Fruit fly (Drosophila melanogaster) whole organism, embryonic: Measurements from ENCODE around the gene Mettl5.

Experiments used
- Adf1 ChIP-seq: fragments of 200-800 bp; sonication (Bioruptor generic); IDR thresholded peaks from 2 replicates; pipeline ENCODE4 v1.3.6; 2022; ENCODE audit warnings: missing biosample characterization, missing genetic modification characterization
- CG1024 ChIP-seq: fragments of 200-800 bp; sonication (Bioruptor generic); IDR thresholded peaks from 2 replicates; pipeline ENCODE4 v1.3.6; 2022; ENCODE audit warnings: missing biosample characterization, missing genetic modification characterization
- CG10543 ChIP-seq: fragments of 200-800 bp; sonication (Bioruptor generic); optimal IDR thresholded peaks from 3 replicates; lab custom pipeline; 2017; ENCODE audit warnings: missing biosample characterization, mild to moderate bottlenecking, missing genetic modification characterization, moderate library complexity
- CG11695 ChIP-seq: fragments of 200-800 bp; sonication (Bioruptor generic); IDR thresholded peaks from 3 replicates; pipeline ENCODE4 v1.3.6; 2022; ENCODE audit warnings: missing biosample characterization, missing genetic modification characterization
- CG11723 ChIP-seq: fragments of 200-800 bp; sonication (Bioruptor generic); optimal IDR thresholded peaks from 2 replicates; lab custom pipeline; 2017; ENCODE audit warnings: missing biosample characterization, mild to moderate bottlenecking, missing genetic modification characterization
- CG14050 ChIP-seq: fragments of 200-800 bp; sonication (Bioruptor generic); IDR thresholded peaks from 3 replicates; pipeline ENCODE4 v1.3.6; 2022; ENCODE audit warnings: missing biosample characterization, missing genetic modification characterization
- CG14965 ChIP-seq: fragments of 200-800 bp; sonication (Bioruptor generic); optimal IDR thresholded peaks from 2 replicates; lab custom pipeline; 2016; ENCODE audit warnings: missing biosample characterization, missing genetic modification characterization, borderline replicate concordance
- CG1602 ChIP-seq: fragments of 200-800 bp; sonication (Bioruptor generic); optimal IDR thresholded peaks from 3 replicates; lab custom pipeline; 2016; ENCODE audit warnings: missing biosample characterization, missing genetic modification characterization
- CG1647 ChIP-seq: fragments of 200-800 bp; sonication (Bioruptor generic); optimal IDR thresholded peaks from 3 replicates; lab custom pipeline; 2016; ENCODE audit warnings: missing biosample characterization, missing genetic modification characterization
- CG16813 ChIP-seq: fragments of 200-800 bp; sonication (Bioruptor generic); IDR thresholded peaks from 3 replicates; pipeline ENCODE4 v1.3.6; 2022; ENCODE audit warnings: missing biosample characterization, missing genetic modification characterization; ENCODE audit not compliant: partially characterized antibody
- CG2129 ChIP-seq: fragments of 200-800 bp; sonication (Bioruptor generic); IDR thresholded peaks from 2 replicates; pipeline ENCODE4 v1.3.6; 2022; ENCODE audit warnings: missing biosample characterization, missing genetic modification characterization; ENCODE audit not compliant: partially characterized antibody
- CG2712 ChIP-seq: fragments of 200-800 bp; optimal IDR thresholded peaks from 3 replicates; lab custom pipeline; 2019; ENCODE audit warnings: missing biosample characterization, mild to moderate bottlenecking, missing genetic modification characterization, moderate library complexity
- CG32532 ChIP-seq: fragments of 200-800 bp; sonication (Bioruptor generic); IDR thresholded peaks from 2 replicates; pipeline ENCODE4 v1.3.6; 2022; ENCODE audit warnings: missing biosample characterization, missing genetic modification characterization
- CG3838 ChIP-seq: fragments of 200-800 bp; sonication (Bioruptor generic); optimal IDR thresholded peaks from 3 replicates; lab custom pipeline; 2016; ENCODE audit warnings: missing biosample characterization, missing genetic modification characterization
- CG42726 ChIP-seq: fragments of 200-800 bp; sonication (Bioruptor generic); IDR thresholded peaks from 2 replicates; pipeline ENCODE4 v1.3.6; 2022; ENCODE audit warnings: missing biosample characterization, missing genetic modification characterization; ENCODE audit not compliant: partially characterized antibody
- CG5953 ChIP-seq: fragments of 200-800 bp; sonication (Bioruptor generic); IDR thresholded peaks from 2 replicates; pipeline ENCODE4 v1.3.6; 2022; ENCODE audit warnings: missing biosample characterization, missing genetic modification characterization
- CG6272 ChIP-seq: fragments of 200-800 bp; sonication (Bioruptor generic); IDR thresholded peaks from 2 replicates; pipeline ENCODE4 v1.3.6; 2022; ENCODE audit warnings: missing biosample characterization, missing genetic modification characterization
- CG6765 ChIP-seq: fragments of 200-800 bp; sonication (Bioruptor generic); optimal IDR thresholded peaks from 3 replicates; lab custom pipeline; 2017; ENCODE audit warnings: missing biosample characterization, mild to moderate bottlenecking, missing genetic modification characterization
- CG7839 ChIP-seq: fragments of 200-800 bp; sonication (Bioruptor generic); optimal IDR thresholded peaks from 3 replicates; lab custom pipeline; 2018; ENCODE audit warnings: missing biosample characterization, mild to moderate bottlenecking, missing genetic modification characterization, moderate library complexity
- CG8089 ChIP-seq: fragments of 200-800 bp; sonication (Bioruptor generic); optimal IDR thresholded peaks from 3 replicates; lab custom pipeline; 2016; ENCODE audit warnings: missing biosample characterization, missing genetic modification characterization
- CG9727 ChIP-seq: fragments of 200-800 bp; sonication (Bioruptor generic); optimal IDR thresholded peaks from 3 replicates; lab custom pipeline; 2017; ENCODE audit warnings: missing biosample characterization, mild to moderate bottlenecking, missing genetic modification characterization
- CG9876 ChIP-seq: fragments of 200-800 bp; sonication (Bioruptor generic); optimal IDR thresholded peaks from 2 replicates; lab custom pipeline; 2016; ENCODE audit warnings: missing biosample characterization, missing genetic modification characterization
- Chrac-16 ChIP-seq: fragments of 200-800 bp; sonication (Bioruptor generic); optimal IDR thresholded peaks from 3 replicates; lab custom pipeline; 2016; ENCODE audit warnings: missing biosample characterization, missing genetic modification characterization
- Dfd ChIP-seq, 2 experiments: fragments of >200 bp; optimal IDR thresholded peaks; 2 replicates each; lab custom pipeline; 2017; ENCODE audit warnings: missing biosample characterization in 2 of 2, missing genetic modification characterization in 2 of 2
- HLH54F ChIP-seq: fragments of 200-800 bp; sonication (Bioruptor generic); optimal IDR thresholded peaks from 3 replicates; lab custom pipeline; 2016; ENCODE audit warnings: missing biosample characterization, missing genetic modification characterization
- Mad ChIP-seq: fragments of 200-800 bp; sonication (Bioruptor generic); optimal IDR thresholded peaks from 2 replicates; lab custom pipeline; 2016; ENCODE audit warnings: missing biosample characterization, missing genetic modification characterization
- Med ChIP-seq: fragments of 200-800 bp; sonication (Bioruptor generic); peaks from one replicate; lab custom pipeline; 2016; ENCODE audit warnings: missing biosample characterization, missing genetic modification characterization, mild to moderate bottlenecking, inconsistent platforms, moderate library complexity
- NC2β ChIP-seq: fragments of 200-800 bp; sonication (Bioruptor generic); optimal IDR thresholded peaks from 2 replicates; lab custom pipeline; 2016; ENCODE audit warnings: missing biosample characterization, missing genetic modification characterization
- Pdp1 ChIP-seq, 2 experiments: fragments of 200-800 bp; sonication (Bioruptor generic); optimal IDR thresholded peaks; 3 replicates each; lab custom pipeline; 2016; ENCODE audit warnings: missing biosample characterization in 2 of 2, missing genetic modification characterization in 2 of 2, mild to moderate bottlenecking in 1 of 2, moderate library complexity in 1 of 2
- Ptx1 ChIP-seq: fragments of 200-800 bp; sonication (Bioruptor generic); IDR thresholded peaks from 2 replicates; pipeline ENCODE4 v1.3.6; 2022; ENCODE audit warnings: missing biosample characterization, missing genetic modification characterization
- ase ChIP-seq: fragments of 200-800 bp; sonication (Bioruptor generic); IDR thresholded peaks from 3 replicates; pipeline ENCODE4 v1.3.6; 2022; ENCODE audit warnings: missing biosample characterization, missing genetic modification characterization
- bigmax ChIP-seq: fragments of 200-800 bp; sonication (Bioruptor generic); optimal IDR thresholded peaks from 2 replicates; lab custom pipeline; 2018; ENCODE audit warnings: missing biosample characterization, mild to moderate bottlenecking, missing genetic modification characterization
- btn ChIP-seq: fragments of 200-800 bp; sonication (Bioruptor generic); optimal IDR thresholded peaks from 2 replicates; lab custom pipeline; 2016; ENCODE audit warnings: missing biosample characterization, missing genetic modification characterization
- cg ChIP-seq: fragments of 200-800 bp; sonication (Bioruptor generic); optimal IDR thresholded peaks from 3 replicates; lab custom pipeline; 2019; ENCODE audit warnings: missing biosample characterization, mild to moderate bottlenecking, missing genetic modification characterization, moderate library complexity
- ci ChIP-seq: fragments of 200-800 bp; sonication (Bioruptor generic); IDR thresholded peaks from 3 replicates; pipeline ENCODE4 v1.3.6; 2022; ENCODE audit warnings: missing biosample characterization, missing genetic modification characterization
- dati ChIP-seq: fragments of 200-800 bp; sonication (Bioruptor generic); IDR thresholded peaks from 2 replicates; pipeline ENCODE4 v1.3.6; 2022; ENCODE audit warnings: missing biosample characterization, missing genetic modification characterization
- disco-r ChIP-seq: fragments of 200-800 bp; sonication (Bioruptor generic); optimal IDR thresholded peaks from 2 replicates; lab custom pipeline; 2016; ENCODE audit warnings: missing biosample characterization, missing genetic modification characterization
- eve ChIP-seq, 2 experiments: fragments of >200 bp; optimal IDR thresholded peaks; 2 replicates each; lab custom pipeline; 2017; ENCODE audit warnings: missing biosample characterization in 2 of 2, missing genetic modification characterization in 2 of 2
- fd64A ChIP-seq: fragments of 200-800 bp; sonication (Bioruptor generic); optimal IDR thresholded peaks from 3 replicates; lab custom pipeline; 2018; ENCODE audit warnings: missing biosample characterization, mild to moderate bottlenecking, missing genetic modification characterization
- gcm ChIP-seq: fragments of 200-800 bp; sonication (Bioruptor generic); optimal IDR thresholded peaks from 2 replicates; lab custom pipeline; 2019; ENCODE audit warnings: missing biosample characterization, mild to moderate bottlenecking, missing genetic modification characterization, moderate library complexity
- jigr1 ChIP-seq: fragments of 200-800 bp; sonication (Bioruptor generic); IDR thresholded peaks from 3 replicates; pipeline ENCODE4 v1.3.6; 2022; ENCODE audit warnings: missing biosample characterization, missing genetic modification characterization
- jing ChIP-seq: fragments of 200-800 bp; sonication (Bioruptor generic); optimal IDR thresholded peaks from 2 replicates; lab custom pipeline; 2018; ENCODE audit warnings: missing biosample characterization, mild to moderate bottlenecking, missing genetic modification characterization
- kni ChIP-seq: fragments of 200-800 bp; sonication (Bioruptor generic); optimal IDR thresholded peaks from 3 replicates; lab custom pipeline; 2017; ENCODE audit warnings: mild to moderate bottlenecking, missing biosample characterization, missing genetic modification reagents, missing genetic modification characterization
- lilli ChIP-seq: fragments of 200-800 bp; sonication (Bioruptor generic); optimal IDR thresholded peaks from 3 replicates; lab custom pipeline; 2016; ENCODE audit warnings: missing biosample characterization, missing genetic modification characterization
- onecut ChIP-seq: fragments of 200-800 bp; sonication (Bioruptor generic); IDR thresholded peaks from 2 replicates; pipeline ENCODE4 v1.3.6; 2022; ENCODE audit warnings: missing biosample characterization, missing genetic modification characterization
- phol ChIP-seq: fragments of 200-800 bp; sonication (Bioruptor generic); optimal IDR thresholded peaks from 3 replicates; lab custom pipeline; 2018; ENCODE audit warnings: missing biosample characterization, mild to moderate bottlenecking, missing genetic modification characterization, moderate library complexity
- slou ChIP-seq: fragments of 200-800 bp; sonication (Bioruptor generic); optimal IDR thresholded peaks from 3 replicates; lab custom pipeline; 2016; ENCODE audit warnings: missing biosample characterization, missing genetic modification characterization
- stwl ChIP-seq: fragments of 200-800 bp; sonication (Bioruptor generic); optimal IDR thresholded peaks from 3 replicates; lab custom pipeline; 2018; ENCODE audit warnings: missing biosample characterization, mild to moderate bottlenecking, missing genetic modification characterization, moderate library complexity
- tna ChIP-seq: fragments of 200-800 bp; sonication (Bioruptor generic); IDR thresholded peaks from 2 replicates; pipeline ENCODE4 v1.3.6; 2022; ENCODE audit warnings: missing biosample characterization, missing genetic modification characterization; ENCODE audit not compliant: partially characterized antibody
- toy ChIP-seq: fragments of 200-800 bp; sonication (Bioruptor generic); IDR thresholded peaks from 2 replicates; pipeline ENCODE4 v1.3.6; 2022; ENCODE audit warnings: missing biosample characterization, missing genetic modification characterization

The Mettl5 gene

dm6 chr3L:19292440-19293175 lies 29.0 kb downstream of the Mettl5 start, which contains the start of gene Gbs-76A (continued):
- TF ChIP-seq CG16813 (GFP tag; lab: Robert Waterston, UW), result no peak
- TF ChIP-seq jing (GFP tag; lab: Kevin White, UChicago), result no peak
- peak; percentile 27; the same call in 1 of the 2 replicates for TF ChIP-seq Adf1 (GFP tag; lab: Robert Waterston, UW)
- TF ChIP-seq CG11695, result peak; percentile 77; the same call in 2 of the 3 replicates
- TF ChIP-seq CG1602, result peak; percentile 60
- TF ChIP-seq slou (GFP tag; lab: Kevin White, UChicago), result no peak
- no peak for TF ChIP-seq CG1024
- TF ChIP-seq dati (GFP tag; lab: Robert Waterston, UW), result no peak
- no peak; the same call in 2 of the 3 replicates for TF ChIP-seq jigr1 (GFP tag; lab: Robert Waterston, UW)
- peak; percentile 84 for TF ChIP-seq Ptx1
- peak; percentile 80 for TF ChIP-seq ci
- TF ChIP-seq cg (GFP tag; lab: Kevin White, UChicago), result no peak
- no peak for TF ChIP-seq fd64A (GFP tag; lab: Kevin White, UChicago)
- TF ChIP-seq HLH54F, result no peak
- peak in 1 of 2 experiments; percentile 81 for TF ChIP-seq eve (GFP tag; optimal IDR thresholded peaks at IDR 0.05; lab: Kevin White, UChicago)
- TF ChIP-seq Pdp1 (GFP tag; optimal IDR thresholded peaks at IDR 0.05; lab: Kevin White, UChicago), result no peak
- no peak for TF ChIP-seq tna (GFP tag; lab: Robert Waterston, UW)
- no peak for TF ChIP-seq btn
- no peak for TF ChIP-seq CG3838 (GFP tag; lab: Kevin White, UChicago)
- TF ChIP-seq disco-r (GFP tag; lab: Kevin White, UChicago), result no peak
- peak; percentile 81 for TF ChIP-seq CG9727 (GFP tag; lab: Kevin White, UChicago)
- TF ChIP-seq CG10543, result peak; percentile 85
- TF ChIP-seq CG14965 (GFP tag; lab: Kevin White, UChicago), result no peak
- peak; percentile 33; the same call in 1 of the 2 replicates for TF ChIP-seq CG5953 (GFP tag; lab: Robert Waterston, UW)
- peak; percentile 63; the same call in 1 of the 2 replicates for TF ChIP-seq onecut (GFP tag; lab: Robert Waterston, UW)
- TF ChIP-seq bigmax (GFP tag; lab: Kevin White, UChicago), result no peak
- peak; percentile 69 for TF ChIP-seq CG14050
- TF ChIP-seq ase (GFP tag; lab: Robert Waterston, UW), result peak; percentile 67; the same call in 2 of the 3 replicates
- TF ChIP-seq CG6272 (GFP tag; lab: Robert Waterston, UW), result peak; percentile 43; the same call in 1 of the 2 replicates
- TF ChIP-seq toy, result peak; percentile 24; the same call in 1 of the 2 replicates
- TF ChIP-seq CG2129 (GFP tag; lab: Robert Waterston, UW), result no peak
- TF ChIP-seq CG42726 (GFP tag; lab: Robert Waterston, UW), result no peak
- peak; percentile 38 for TF ChIP-seq Chrac-16 (GFP tag; lab: Kevin White, UChicago)
- TF ChIP-seq CG6765 (GFP tag; lab: Kevin White, UChicago), result peak; percentile 85
- TF ChIP-seq kni (GFP tag; lab: Kevin White, UChicago), result no peak
- TF ChIP-seq lilli (GFP tag; lab: Kevin White, UChicago), result peak; percentile 7
- TF ChIP-seq CG32532 (GFP tag; lab: Robert Waterston, UW), result peak; percentile 77
- no peak for TF ChIP-seq Mad (GFP tag; lab: Kevin White, UChicago)
- peak; percentile 53 for TF ChIP-seq CG11723
- no peak for TF ChIP-seq stwl (tag; lab: Kevin White, UChicago)
- peak; percentile 91 for TF ChIP-seq CG7839 (tag; lab: Kevin White, UChicago)
- peak; percentile 72 for TF ChIP-seq Med (GFP tag; lab: Kevin White, UChicago)
- TF ChIP-seq Dfd (GFP tag; optimal IDR thresholded peaks at IDR 0.05; lab: Kevin White, UChicago), result no peak
- peak; percentile 84 for TF ChIP-seq CG2712 (tag; lab: Kevin White, UChicago)
- peak; percentile 3 for TF ChIP-seq CG8089
- TF ChIP-seq gcm, result peak; percentile 91
- TF ChIP-seq phol (tag; lab: Kevin White, UChicago), result peak; percentile 88
- no peak for TF ChIP-seq CG1647 (GFP tag; lab: Kevin White, UChicago)
- no peak for TF ChIP-seq NC2β (GFP tag; lab: Kevin White, UChicago)
- TF ChIP-seq CG9876 (GFP tag; lab: Kevin White, UChicago), result no peak
